Fruit fly (Drosophila melanogaster): ENCODE measurements around the gene Meltrin.

Gene Meltrin

dm6 chr3R:14739088-14739487, 42.0 kb upstream of the Meltrin start (continued):
- TF ChIP-seq Drgx (GFP tag; IDR thresholded peaks at IDR 0.05) (peak; percentile 62), CG31441 (GFP tag; IDR thresholded peaks at IDR 0.05) (no peak), wek (GFP tag; optimal IDR thresholded peaks at IDR 0.05) (peak; percentile 16), CG17359 (tag; optimal IDR thresholded peaks at IDR 0.05) (no peak), CG17912 (GFP tag; optimal IDR thresholded peaks at IDR 0.05) (peak; percentile 82), CG14860 (GFP tag; IDR thresholded peaks at IDR 0.05; ENCODE audit: partially characterized antibody) (no peak), dm (GFP tag; optimal IDR thresholded peaks at IDR 0.05) (peak; percentile 6), Kr (GFP tag; optimal IDR thresholded peaks at IDR 0.05) (no peak), CkIIα-i1 (GFP tag; IDR thresholded peaks at IDR 0.05) (no peak), CG30020 (tag; optimal IDR thresholded peaks at IDR 0.05) (no peak), pb (GFP tag; optimal IDR thresholded peaks at IDR 0.05) (no peak), stc (GFP tag; IDR thresholded peaks at IDR 0.05) (no peak), prd (optimal IDR thresholded peaks at IDR 0.05) (no peak), prd (GFP tag; IDR thresholded peaks at IDR 0.05) (peak; percentile 37; the same call in 2 of the 3 replicates), Ada2b (GFP tag; IDR thresholded peaks at IDR 0.05) (0 out of 2 replicates have a peak, but pooled peaks have one; percentile 37), ttk (GFP tag; IDR thresholded peaks at IDR 0.05) (no peak), CG17829 (tag; optimal IDR thresholded peaks at IDR 0.05) (peak; percentile 1), CG1602 (GFP tag; optimal IDR thresholded peaks at IDR 0.05) (no peak), CG10209 (GFP tag; optimal IDR thresholded peaks at IDR 0.05) (no peak), chinmo (GFP tag; IDR thresholded peaks at IDR 0.05; ENCODE audit: partially characterized antibody) (peak; percentile 92), bcd (GFP tag; optimal IDR thresholded peaks at IDR 0.05) (no peak), Xrp1 (GFP tag; IDR thresholded peaks at IDR 0.05) (no peak; the same call in 1 of the 2 replicates), Lpt (GFP tag; optimal IDR thresholded peaks at IDR 0.05) (no peak), Optix (GFP tag; IDR thresholded peaks at IDR 0.05) (0 out of 3 replicates have a peak, but pooled peaks have one; percentile 25), fru (optimal IDR thresholded peaks at IDR 0.05) (no peak), crc (GFP tag; optimal IDR thresholded peaks at IDR 0.05) (no peak), ems (GFP tag; optimal IDR thresholded peaks at IDR 0.05) (no peak), CG11723 (GFP tag; optimal IDR thresholded peaks at IDR 0.05) (no peak), nmo (GFP tag; optimal IDR thresholded peaks at IDR 0.05) (peak; percentile 13), HLH54F (GFP tag; optimal IDR thresholded peaks at IDR 0.05) (no peak), sisA (GFP tag; IDR thresholded peaks at IDR 0.05) (peak; percentile 34), CG6654 (GFP tag; optimal IDR thresholded peaks at IDR 0.05) (no peak), CG1647 (GFP tag; optimal IDR thresholded peaks at IDR 0.05) (no peak), CG3995 (GFP tag; optimal IDR thresholded peaks at IDR 0.05) (no peak), CG5245 (GFP tag; optimal IDR thresholded peaks at IDR 0.05) (no peak), Antp (GFP tag; optimal IDR thresholded peaks at IDR 0.05) (no peak), CG15601 (tag; optimal IDR thresholded peaks at IDR 0.05) (peak; percentile 1), CG10565 (GFP tag; optimal IDR thresholded peaks at IDR 0.05) (no peak), CG17186 (GFP tag; optimal IDR thresholded peaks at IDR 0.05) (no peak), CG3407 (GFP tag; optimal IDR thresholded peaks at IDR 0.05) (no peak), CG2889 (GFP tag; IDR thresholded peaks at IDR 0.05) (no peak), CG7357 (GFP tag; IDR thresholded peaks at IDR 0.05) (no peak), lbe (GFP tag; optimal IDR thresholded peaks at IDR 0.05) (peak; percentile 46), CG10654 (GFP tag; optimal IDR thresholded peaks at IDR 0.05) (no peak), CG9609 (GFP tag; optimal IDR thresholded peaks at IDR 0.05) (no peak), vnd (GFP tag; IDR thresholded peaks at IDR 0.05; ENCODE audit: partially characterized antibody) (no peak), CG17802 (tag; optimal IDR thresholded peaks at IDR 0.05) (no peak), hb (GFP tag; IDR thresholded peaks at IDR 0.05; ENCODE audit: partially characterized antibody) (no peak), Blimp-1 (GFP tag; optimal IDR thresholded peaks at IDR 0.05) (no peak), Sry-β (GFP tag; optimal IDR thresholded peaks at IDR 0.05) (no peak), CG13424 (tag; optimal IDR thresholded peaks at IDR 0.05) (no peak), CG8290 (GFP tag; optimal IDR thresholded peaks at IDR 0.05) (no peak), CG8290 (tag; optimal IDR thresholded peaks at IDR 0.05) (peak in 1 of 2 experiments; percentile 87)

Data from whole organism, embryonic.